Worm (Caenorhabditis elegans): ENCODE data around the gene F54G2.1.

Gene F54G2.1

ce11 chrX:2696563-2696962 is 32.4 kb upstream of the F54G2.1 start:
- TF ChIP-seq nhr-21 (tag; optimal IDR thresholded peaks at IDR 0.05) (no peak), fos-1 (tag; optimal IDR thresholded peaks at IDR 0.05) (no peak), elt-1 (tag; optimal IDR thresholded peaks at IDR 0.05) (no peak)

DNA sequence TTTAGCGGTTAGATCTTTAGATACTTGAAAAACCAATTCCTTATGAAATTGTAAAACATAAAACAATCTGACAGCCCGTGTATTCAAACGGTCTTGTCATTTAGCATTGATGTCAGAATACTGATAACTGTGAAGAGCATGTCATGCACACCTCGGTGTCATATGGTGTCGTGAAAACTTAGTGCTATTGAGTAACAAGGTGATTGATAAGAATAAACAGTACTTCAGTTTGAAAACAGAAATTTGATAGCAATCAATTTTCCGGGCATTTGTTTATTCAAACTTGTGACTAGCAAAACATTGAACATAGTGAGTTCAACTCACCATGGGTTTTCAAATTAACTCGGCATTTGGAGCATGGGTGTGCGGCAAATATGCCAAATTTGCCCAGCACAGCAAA is 31.1 kb upstream of the F54G2.1 start:
- peak; percentile 86 for TF ChIP-seq fos-1 (tag; optimal IDR thresholded peaks at IDR 0.05)
- TF ChIP-seq F13H6.1 (tag; optimal IDR thresholded peaks at IDR 0.05), result peak; percentile 14
- no peak for TF ChIP-seq egl-27 (tag; optimal IDR thresholded peaks at IDR 0.05)
- peak; percentile 54 for TF ChIP-seq sma-9 (GFP tag; optimal IDR thresholded peaks at IDR 0.05)
- TF ChIP-seq sma-9 (tag; optimal IDR thresholded peaks at IDR 0.05), result no peak
- no peak for TF ChIP-seq ztf-11 (tag; optimal IDR thresholded peaks at IDR 0.05)
- TF ChIP-seq crh-2 (tag; optimal IDR thresholded peaks at IDR 0.05), result peak; percentile 52

- TF ChIP-seq nhr-23 (tag; optimal IDR thresholded peaks at IDR 0.05) (no peak), fos-1 (tag; optimal IDR thresholded peaks at IDR 0.05) (peak; percentile 58), ztf-1 (GFP tag; conservative IDR thresholded peaks at IDR 0.05) (no peak), gmeb-1 (tag; optimal IDR thresholded peaks at IDR 0.05) (peak; percentile 4), crh-2 (tag; optimal IDR thresholded peaks at IDR 0.05) (peak; percentile 40), sma-9 (GFP tag; optimal IDR thresholded peaks at IDR 0.05) (peak; percentile 17), sma-9 (tag; optimal IDR thresholded peaks at IDR 0.05) (no peak), lsy-2 (tag; optimal IDR thresholded peaks at IDR 0.05) (no peak)
Measured at ce11 chrX:2694725-2695124, 30.6 kb upstream of the F54G2.1 start, which contains the start of gene T02C5.1. Gene T02C5.1 (plus strand): TSS chrX:2694923.

- TF ChIP-seq nhr-23 (tag; optimal IDR thresholded peaks at IDR 0.05) (no peak), lin-39 (tag; optimal IDR thresholded peaks at IDR 0.05) (no peak), sem-4 (tag; optimal IDR thresholded peaks at IDR 0.05) (no peak), ztf-1 (GFP tag; conservative IDR thresholded peaks at IDR 0.05) (no peak), ama-1 (optimal IDR thresholded peaks at IDR 0.05) (no peak), peb-1 (tag; optimal IDR thresholded peaks at IDR 0.05) (no peak), nhr-129 (tag; optimal IDR thresholded peaks at IDR 0.05) (no peak), unc-55 (GFP tag; optimal IDR thresholded peaks at IDR 0.05) (no peak), snpc-4 (tag; optimal IDR thresholded peaks at IDR 0.05) (no peak), ztf-4 (tag; optimal IDR thresholded peaks at IDR 0.05) (no peak), dmd-4 (tag; optimal IDR thresholded peaks at IDR 0.05) (no peak), nhr-21 (tag; optimal IDR thresholded peaks at IDR 0.05) (no peak), C34F6.9 (tag; optimal IDR thresholded peaks at IDR 0.05) (no peak), crh-2 (tag; optimal IDR thresholded peaks at IDR 0.05) (no peak), nhr-25 (tag; optimal IDR thresholded peaks at IDR 0.05) (no peak)
Measured at ce11 chrX:2693026-2693425, 28.9 kb upstream of the F54G2.1 start.

ce11 chrX:2688583-2689220 is 24.5 kb upstream of the F54G2.1 start, which contains the start of gene T14G11.1:
Gene T14G11.1 (plus strand): TSS chrX:2688990.
- TF ChIP-seq lin-39 (tag; optimal IDR thresholded peaks at IDR 0.05), result no peak
- no peak for TF ChIP-seq nhr-10 (tag; optimal IDR thresholded peaks at IDR 0.05)
- TF ChIP-seq nhr-25 (tag; optimal IDR thresholded peaks at IDR 0.05), result peak; percentile 55
- peak; percentile 74 for TF ChIP-seq C34F6.9 (tag; optimal IDR thresholded peaks at IDR 0.05)
- TF ChIP-seq sma-3 (GFP tag; optimal IDR thresholded peaks at IDR 0.05), result no peak
- TF ChIP-seq aly-2 (tag; optimal IDR thresholded peaks at IDR 0.05), result no peak
- peak; percentile 86 for TF ChIP-seq lin-13 (GFP tag; optimal IDR thresholded peaks at IDR 0.05)
- TF ChIP-seq unc-55 (GFP tag; optimal IDR thresholded peaks at IDR 0.05), result peak; percentile 87
- peak; percentile 72 for TF ChIP-seq crh-2 (tag; optimal IDR thresholded peaks at IDR 0.05)
- no peak for TF ChIP-seq mdl-1 (tag; optimal IDR thresholded peaks at IDR 0.05)
- TF ChIP-seq ceh-16 (tag; optimal IDR thresholded peaks at IDR 0.05), result no peak
- TF ChIP-seq ztf-1 (GFP tag; conservative IDR thresholded peaks at IDR 0.05), result no peak
- TF ChIP-seq nhr-11 (tag; optimal IDR thresholded peaks at IDR 0.05), result no peak
- peak; percentile 78 for TF ChIP-seq nhr-129 (tag; optimal IDR thresholded peaks at IDR 0.05)
- peak; percentile 81 for TF ChIP-seq sma-9 (GFP tag; optimal IDR thresholded peaks at IDR 0.05)
- no peak for TF ChIP-seq sma-9 (tag; optimal IDR thresholded peaks at IDR 0.05)
- no peak for TF ChIP-seq elt-1 (tag; optimal IDR thresholded peaks at IDR 0.05)
- TF ChIP-seq ztf-11 (tag; optimal IDR thresholded peaks at IDR 0.05), result no peak
- no peak for TF ChIP-seq skn-1 (tag; optimal IDR thresholded peaks at IDR 0.05)
- no peak for TF ChIP-seq ZK546.5 (tag; optimal IDR thresholded peaks at IDR 0.05)
- peak; percentile 77 for TF ChIP-seq sem-4 (tag; optimal IDR thresholded peaks at IDR 0.05)
- peak; percentile 61 for TF ChIP-seq gmeb-1 (tag; optimal IDR thresholded peaks at IDR 0.05)
- TF ChIP-seq nhr-21 (tag; optimal IDR thresholded peaks at IDR 0.05), result peak; percentile 23
- peak; percentile 94 to 98 for TF ChIP-seq lsy-2 (tag; optimal IDR thresholded peaks at IDR 0.05)
- TF ChIP-seq ceh-82 (tag; optimal IDR thresholded peaks at IDR 0.05), result peak; percentile 11
- TF ChIP-seq nhr-237 (tag; optimal IDR thresholded peaks at IDR 0.05), result no peak
- TF ChIP-seq elt-3 (tag; optimal IDR thresholded peaks at IDR 0.05), result no peak
- no peak for TF ChIP-seq mbf-1 (tag; optimal IDR thresholded peaks at IDR 0.05)
- no peak for TF ChIP-seq egl-27 (tag; optimal IDR thresholded peaks at IDR 0.05)
- TF ChIP-seq dmd-4 (tag; optimal IDR thresholded peaks at IDR 0.05), result no peak
- peak; percentile 44 for TF ChIP-seq fos-1 (tag; optimal IDR thresholded peaks at IDR 0.05)
- no peak for TF ChIP-seq alr-1 (tag; optimal IDR thresholded peaks at IDR 0.05)
- peak; percentile 21 for TF ChIP-seq nhr-6 (tag; optimal IDR thresholded peaks at IDR 0.05)
- TF ChIP-seq nhr-23 (tag; optimal IDR thresholded peaks at IDR 0.05), result no peak
- TF ChIP-seq ama-1 (optimal IDR thresholded peaks at IDR 0.05), result no peak
- TF ChIP-seq snpc-4 (tag; optimal IDR thresholded peaks at IDR 0.05), result peak; percentile 39
- peak; percentile 43 for TF ChIP-seq ztf-4 (tag; optimal IDR thresholded peaks at IDR 0.05)
- TF ChIP-seq unc-39 (tag; optimal IDR thresholded peaks at IDR 0.05), result no peak
- TF ChIP-seq unc-62 (GFP tag; optimal IDR thresholded peaks at IDR 0.05), result no peak
- peak; percentile 69 for TF ChIP-seq F13H6.1 (tag; optimal IDR thresholded peaks at IDR 0.05)
- no peak for TF ChIP-seq peb-1 (tag; optimal IDR thresholded peaks at IDR 0.05)

All from whole organism, L2 larva.